Worm (Caenorhabditis elegans) whole organism, midembryonic: ENCODE results near the gene klp-19.

Experiments
- T22C8.4 ChIP-seq: fragments of 200-800 bp; sonication (Bioruptor generic); IDR thresholded peaks from 2 replicates; pipeline ENCODE4 v1.3.6; 2022; ENCODE audit warnings: missing genetic modification characterization, missing compliant biosample characterization
- cog-1 ChIP-seq: sonication (generic microtip); optimal IDR thresholded peaks from 2 replicates; lab custom pipeline; 2016; ENCODE audit warnings: missing genetic modification characterization, missing compliant biosample characterization
- flt-1 ChIP-seq: fragments of 200-800 bp; sonication (Bioruptor generic); IDR thresholded peaks from 2 replicates; pipeline ENCODE4 v1.3.6; 2022; ENCODE audit warnings: missing genetic modification characterization, missing compliant biosample characterization
- klf-2 ChIP-seq: fragments of 200-800 bp; sonication (Bioruptor generic); conservative IDR thresholded peaks from 2 replicates; pipeline ENCODE4 v1.3.6; 2022; ENCODE audit warnings: missing genetic modification reagents, missing genetic modification characterization, missing compliant biosample characterization
- med-1 ChIP-seq: sonication (generic microtip); optimal IDR thresholded peaks from 2 replicates; lab custom pipeline; 2017; ENCODE audit warnings: missing genetic modification characterization, mild to moderate bottlenecking, missing compliant biosample characterization, antibody characterized with exemption, missing genetic modification reagents; ENCODE audit not compliant: insufficient read depth
- ref-1 ChIP-seq: fragments of 200-800 bp; sonication (Bioruptor generic); conservative IDR thresholded peaks from 2 replicates; pipeline ENCODE4 v1.3.6; 2022; ENCODE audit warnings: missing genetic modification reagents, missing genetic modification characterization, missing compliant biosample characterization
- tab-1 ChIP-seq: fragments of 200-800 bp; sonication (Bioruptor generic); IDR thresholded peaks from 2 replicates; pipeline ENCODE4 v1.3.6; 2022; ENCODE audit warnings: missing genetic modification characterization, missing compliant biosample characterization
- ztf-23 ChIP-seq: fragments of 200-800 bp; sonication (Bioruptor generic); IDR thresholded peaks from 2 replicates; pipeline ENCODE4 v1.3.6; 2022; ENCODE audit warnings: missing genetic modification reagents, missing genetic modification characterization, missing compliant biosample characterization
- ztf-29 ChIP-seq: fragments of 200-800 bp; sonication (Bioruptor generic); IDR thresholded peaks from 2 replicates; pipeline ENCODE4 v1.3.6; 2022; ENCODE audit warnings: missing genetic modification reagents, missing genetic modification characterization, missing compliant biosample characterization

DNA sequence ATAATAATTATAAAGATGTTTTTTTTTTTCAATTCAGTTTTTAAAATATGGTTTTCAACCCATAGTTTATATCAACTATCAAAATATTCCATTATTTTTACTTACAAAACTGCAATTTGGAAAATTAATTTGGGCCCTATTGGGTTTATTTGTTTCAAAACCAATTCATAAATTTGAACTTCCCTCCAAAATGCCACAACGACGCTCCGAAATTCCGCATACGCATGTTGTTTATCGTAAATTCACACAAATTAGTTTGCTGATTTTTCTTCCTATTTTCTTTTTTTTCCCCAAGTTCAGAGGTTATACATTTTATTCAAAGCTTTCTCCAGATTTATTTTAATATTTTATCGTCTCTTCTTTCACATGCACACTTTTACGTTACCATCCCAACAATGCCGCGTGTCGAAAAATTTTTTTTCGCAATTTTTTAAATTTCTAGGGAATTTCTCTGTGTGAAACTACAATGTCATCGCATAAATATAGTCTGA is 50.6 kb downstream of the klp-19 start, which contains the start of gene F56A8.3:
- no peak for TF ChIP-seq flt-1 (GFP tag; lab: Robert Waterston, UW)
- no peak for TF ChIP-seq cog-1 (tag; lab: Kevin White, UChicago)
- TF ChIP-seq ztf-29 (GFP tag; lab: Robert Waterston, UW): no peak
- TF ChIP-seq ztf-23: no peak
- no peak for TF ChIP-seq klf-2
- TF ChIP-seq ref-1: no peak
- no peak for TF ChIP-seq T22C8.4
- no peak for TF ChIP-seq med-1 (GFP tag; lab: Kevin White, UChicago)
- TF ChIP-seq tab-1: no peak
